Fruit fly (Drosophila melanogaster) Kc167 (cell line): ENCODE data around the gene ed.

Source experiments
- Myc ChIP-seq: fragments of >200 bp; optimal IDR thresholded peaks from 2 replicates; lab custom pipeline; 2017; ENCODE audit warnings: missing external identifiers
- Sin3A ChIP-seq: fragments of >200 bp; optimal IDR thresholded peaks from 2 replicates; lab custom pipeline; 2018; ENCODE audit warnings: missing external identifiers
- psq ChIP-seq: fragments of >200 bp; optimal IDR thresholded peaks from 2 replicates; lab custom pipeline; 2017; ENCODE audit warnings: missing external identifiers
- ttk ChIP-seq: sonication (Bioruptor generic); optimal IDR thresholded peaks from 2 replicates; lab custom pipeline; 2017; ENCODE audit warnings: missing external identifiers

- TF ChIP-seq Myc = no peak
- no peak for TF ChIP-seq psq (lab: Kevin White, UChicago)
- no peak for TF ChIP-seq Sin3A (lab: Kevin White, UChicago)
- no peak for TF ChIP-seq ttk (lab: Kevin White, UChicago)
These were observed 3.1 kb downstream of the ed start for dm6 chr2L:4034300-4034699.
